Worm (Caenorhabditis elegans): ENCODE results near the gene srlf-35.

srlf-35 gene

ce11 chrV:553067-553466, 49.2 kb downstream of the srlf-35 start, which contains the start of gene C14C6.8:
Gene C14C6.8 (minus strand): TSS chrV:553167.
- no peak for TF ChIP-seq ztf-1 (GFP tag; conservative IDR thresholded peaks at IDR 0.05)
- TF ChIP-seq snpc-4 (tag; optimal IDR thresholded peaks at IDR 0.05) = no peak
- TF ChIP-seq mbf-1 (tag; optimal IDR thresholded peaks at IDR 0.05) = no peak
- TF ChIP-seq ceh-16 (tag; optimal IDR thresholded peaks at IDR 0.05) = no peak
- no peak for TF ChIP-seq peb-1 (tag; optimal IDR thresholded peaks at IDR 0.05)
- TF ChIP-seq nhr-21 (tag; optimal IDR thresholded peaks at IDR 0.05) = no peak
- no peak for TF ChIP-seq lin-39 (tag; optimal IDR thresholded peaks at IDR 0.05)
- TF ChIP-seq unc-39 (tag; optimal IDR thresholded peaks at IDR 0.05) = no peak
- no peak for TF ChIP-seq nhr-25 (tag; optimal IDR thresholded peaks at IDR 0.05)
- TF ChIP-seq mab-5 (tag; optimal IDR thresholded peaks at IDR 0.05) = no peak
- no peak for TF ChIP-seq nhr-6 (tag; optimal IDR thresholded peaks at IDR 0.05)
- TF ChIP-seq ceh-82 (tag; optimal IDR thresholded peaks at IDR 0.05) = no peak
- TF ChIP-seq R02D3.7 (tag; optimal IDR thresholded peaks at IDR 0.05) = no peak
